Fruit fly (Drosophila melanogaster): ENCODE data around the gene CG3225.

CG3225 gene

DNA sequence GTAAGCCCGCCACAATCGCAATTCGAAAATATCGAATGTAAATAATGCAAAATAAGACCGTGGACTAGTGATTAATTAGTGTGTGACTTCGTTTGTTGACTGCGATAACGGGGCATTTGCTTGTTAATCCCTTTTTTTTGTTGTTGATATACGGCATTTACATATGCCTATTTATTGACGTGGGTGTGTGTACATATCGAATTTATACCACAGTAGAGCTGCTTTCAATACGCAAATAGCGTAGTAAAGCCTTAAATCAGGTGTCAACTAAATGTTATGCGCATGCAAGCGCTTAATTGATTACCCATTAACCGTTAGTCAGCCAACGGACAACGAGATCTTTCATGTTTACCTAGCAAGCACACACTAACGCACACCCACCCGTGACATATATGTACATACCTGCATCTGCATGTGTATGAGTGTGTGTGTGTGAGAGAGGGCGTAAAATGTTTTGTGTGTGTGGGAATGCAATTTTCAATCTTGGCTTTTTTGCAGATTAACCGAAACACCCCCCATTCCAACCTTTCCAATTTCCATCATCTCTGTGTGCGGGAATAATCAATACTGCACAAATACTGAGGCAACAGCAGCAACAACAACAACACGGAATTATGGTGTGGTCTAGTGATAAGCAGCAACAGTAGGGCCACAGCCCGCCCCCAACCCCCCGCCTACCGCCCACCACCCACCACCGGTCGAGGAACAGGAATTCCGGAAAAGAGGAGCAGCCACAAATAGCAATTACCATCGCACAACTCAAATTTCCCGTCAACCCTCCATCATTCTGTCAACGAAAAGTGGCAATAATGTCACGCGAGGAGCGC, 20.7 kb upstream of the CG3225 start:
- TF ChIP-seq CG9705 (GFP tag; optimal IDR thresholded peaks at IDR 0.05) = no peak
- no peak for TF ChIP-seq sv (GFP tag; optimal IDR thresholded peaks at IDR 0.05)
- TF ChIP-seq tai (GFP tag; optimal IDR thresholded peaks at IDR 0.05) = no peak
- no peak for TF ChIP-seq fru (GFP tag; optimal IDR thresholded peaks at IDR 0.05)
- TF ChIP-seq Rel (GFP tag; optimal IDR thresholded peaks at IDR 0.05) = no peak
- peak; percentile 36 for TF ChIP-seq Rel (tag; optimal IDR thresholded peaks at IDR 0.05)
- no peak for TF ChIP-seq Hr78 (GFP tag; optimal IDR thresholded peaks at IDR 0.05)

DNA sequence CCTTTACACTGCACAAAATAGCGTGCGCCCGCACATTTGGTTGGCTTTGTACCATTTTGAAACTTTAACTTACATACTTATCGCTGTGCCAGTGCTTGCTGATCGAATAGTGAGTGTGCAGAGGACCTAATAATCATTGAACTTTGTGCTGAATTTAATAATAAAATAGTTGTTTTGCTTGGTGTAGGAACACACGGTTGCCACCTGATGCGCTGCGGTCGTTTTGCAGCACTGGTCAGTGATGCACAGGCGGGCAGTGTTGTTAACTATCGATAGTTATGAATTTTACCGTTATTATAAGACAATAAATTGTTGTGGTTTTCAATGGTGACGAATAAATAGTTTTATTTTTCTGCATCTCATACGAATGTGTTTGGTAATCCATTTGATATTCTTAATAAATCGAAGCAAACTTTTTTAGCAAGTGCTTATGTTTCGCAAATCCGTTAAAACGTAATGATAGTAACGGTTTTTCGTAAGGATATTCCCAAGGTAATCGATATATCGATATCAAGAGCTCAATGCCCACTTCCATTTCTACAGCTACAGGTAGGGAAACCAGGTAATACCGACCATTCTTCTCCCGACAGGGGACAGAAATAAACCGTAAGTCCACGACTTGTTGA, 19.8 kb upstream of the CG3225 start, which contains the start of the genes tank and CG12194:
tank (minus strand) TSS at position 228 of the 626 bp plus-strand sequence.
CG12194 (plus strand) TSS at position 576 of the 626 bp plus-strand sequence.
- peak; percentile 96 for TF ChIP-seq CG32264 (GFP tag; optimal IDR thresholded peaks at IDR 0.05)
- TF ChIP-seq h (GFP tag; optimal IDR thresholded peaks at IDR 0.05) = peak; percentile 98
- no peak for TF ChIP-seq brk (GFP tag; optimal IDR thresholded peaks at IDR 0.05)
- peak; percentile 96 for TF ChIP-seq sage (GFP tag; optimal IDR thresholded peaks at IDR 0.05)
- no peak for TF ChIP-seq CrebA (GFP tag; optimal IDR thresholded peaks at IDR 0.05; ENCODE audit: borderline replicate concordance)
- TF ChIP-seq psq (GFP tag; optimal IDR thresholded peaks at IDR 0.05) = peak; percentile 93
- peak; percentile 98 for TF ChIP-seq ey (GFP tag; optimal IDR thresholded peaks at IDR 0.05)
- peak; percentile 87 for TF ChIP-seq GATAd (GFP tag; optimal IDR thresholded peaks at IDR 0.05)
- TF ChIP-seq pan (optimal IDR thresholded peaks at IDR 0.05) = no peak
- TF ChIP-seq Jra (GFP tag; optimal IDR thresholded peaks at IDR 0.05) = peak; percentile 86
- TF ChIP-seq Myc (optimal IDR thresholded peaks at IDR 0.05) = peak; percentile 61
- no peak for TF ChIP-seq Hr78 (GFP tag; optimal IDR thresholded peaks at IDR 0.05)
- peak; percentile 88 for TF ChIP-seq Hr83 (GFP tag; optimal IDR thresholded peaks at IDR 0.05; ENCODE audit: poor library complexity, severe bottlenecking)
- TF ChIP-seq lola (GFP tag; optimal IDR thresholded peaks at IDR 0.05) = no peak
- no peak for TF ChIP-seq tai (GFP tag; optimal IDR thresholded peaks at IDR 0.05)
- no peak for TF ChIP-seq usp (GFP tag; optimal IDR thresholded peaks at IDR 0.05)
- peak; percentile 38 for TF ChIP-seq jim (GFP tag; optimal IDR thresholded peaks at IDR 0.05)
- peak; percentile 94 for TF ChIP-seq woc (GFP tag; optimal IDR thresholded peaks at IDR 0.05)
- TF ChIP-seq br (GFP tag; optimal IDR thresholded peaks at IDR 0.05) = peak; percentile 98
- no peak for TF ChIP-seq Vsx2 (GFP tag; optimal IDR thresholded peaks at IDR 0.05; ENCODE audit: partially characterized antibody)
- peak; percentile 98 for TF ChIP-seq Hnf4 (GFP tag; optimal IDR thresholded peaks at IDR 0.05)
- no peak for TF ChIP-seq Abd-B (GFP tag; optimal IDR thresholded peaks at IDR 0.05)
- TF ChIP-seq rgr (GFP tag; optimal IDR thresholded peaks at IDR 0.05) = peak; percentile 99
- TF ChIP-seq OdsH (GFP tag; optimal IDR thresholded peaks at IDR 0.05) = peak; percentile 97
- TF ChIP-seq Dif (GFP tag; optimal IDR thresholded peaks at IDR 0.05; ENCODE audit: partially characterized antibody) = no peak
- peak; percentile 98 for TF ChIP-seq sv (GFP tag; optimal IDR thresholded peaks at IDR 0.05)
- peak; percentile 81 for TF ChIP-seq dsf (GFP tag; optimal IDR thresholded peaks at IDR 0.05; ENCODE audit: borderline replicate concordance)
- peak; percentile 97 for TF ChIP-seq fru (GFP tag; optimal IDR thresholded peaks at IDR 0.05)
- peak; percentile 93 for TF ChIP-seq Mio (GFP tag; optimal IDR thresholded peaks at IDR 0.05)
- TF ChIP-seq dmrt93B (GFP tag; optimal IDR thresholded peaks at IDR 0.05) = peak; percentile 95
- peak; percentile 91 for TF ChIP-seq HLH106 (tag; optimal IDR thresholded peaks at IDR 0.05)
- TF ChIP-seq Dfd (GFP tag; optimal IDR thresholded peaks at IDR 0.05) = no peak
- TF ChIP-seq foxo (GFP tag; optimal IDR thresholded peaks at IDR 0.05) = peak; percentile 94 to 99
- TF ChIP-seq CG9705 (GFP tag; optimal IDR thresholded peaks at IDR 0.05) = peak; percentile 53
- no peak for TF ChIP-seq N (GFP tag; optimal IDR thresholded peaks at IDR 0.05)
- peak; percentile 95 for TF ChIP-seq Rel (GFP tag; optimal IDR thresholded peaks at IDR 0.05)
- TF ChIP-seq Rel (tag; optimal IDR thresholded peaks at IDR 0.05) = peak; percentile 50
- TF ChIP-seq dl (GFP tag; optimal IDR thresholded peaks at IDR 0.05; ENCODE audit: insufficient read depth in 1 of 2, partially characterized antibody in 2 of 2) = no peak
- TF ChIP-seq Sp1 (GFP tag; optimal IDR thresholded peaks at IDR 0.05) = peak; percentile 92

All from whole organism, wandering third instar larva.